Worm (Caenorhabditis elegans): ENCODE results near the gene F58B4.6.

ce11 chrV:10918373-10918772 lies 6.5 kb upstream of the F58B4.6 start, which contains the start of gene F58B4.2:
- TF ChIP-seq flt-1 (GFP tag; IDR thresholded peaks at IDR 0.05) = no peak
- TF ChIP-seq med-1 (GFP tag; optimal IDR thresholded peaks at IDR 0.05; ENCODE audit: insufficient read depth) = no peak
- no peak for TF ChIP-seq ztf-29 (GFP tag; IDR thresholded peaks at IDR 0.05)
- TF ChIP-seq klf-2 (GFP tag; conservative IDR thresholded peaks at IDR 0.05) = no peak
- no peak for TF ChIP-seq T22C8.4 (GFP tag; IDR thresholded peaks at IDR 0.05)
- no peak for TF ChIP-seq ref-1 (GFP tag; conservative IDR thresholded peaks at IDR 0.05)
- no peak for TF ChIP-seq tab-1 (GFP tag; IDR thresholded peaks at IDR 0.05)
- no peak for TF ChIP-seq cog-1 (tag; optimal IDR thresholded peaks at IDR 0.05)
